Worm (Caenorhabditis elegans) whole organism, early embryonic: Measurements from ENCODE around the gene gana-1.

Experiments used
- aly-1 ChIP-seq: sonication (generic microtip); optimal IDR thresholded peaks from 2 replicates; lab custom pipeline; 2016; ENCODE audit warnings: missing genetic modification characterization, missing compliant biosample characterization
- ama-1 ChIP-seq: fragments of 150-350 bp; optimal IDR thresholded peaks from 2 replicates; lab custom pipeline; 2014
- ets-7 ChIP-seq: sonication (generic microtip); optimal IDR thresholded peaks from 2 replicates; lab custom pipeline; 2016; ENCODE audit warnings: missing genotype, missing genetic modification characterization, missing compliant biosample characterization
- flt-1 ChIP-seq: fragments of 200-800 bp; sonication (Bioruptor generic); IDR thresholded peaks from 2 replicates; pipeline ENCODE4 v1.3.6; 2022; ENCODE audit warnings: missing genetic modification characterization, missing compliant biosample characterization
- pes-1 ChIP-seq: fragments of 200-800 bp; sonication (Bioruptor generic); IDR thresholded peaks from 2 replicates; pipeline ENCODE4 v1.3.6; 2022; ENCODE audit warnings: missing genetic modification reagents, missing genetic modification characterization, missing compliant biosample characterization
- tra-4 ChIP-seq: sonication (generic microtip); optimal IDR thresholded peaks from 2 replicates; lab custom pipeline; 2017; ENCODE audit warnings: missing genetic modification characterization, missing compliant biosample characterization

ce11 chrV:12065859-12066258 lies 21.2 kb upstream of the gana-1 start:
- no peak for TF ChIP-seq aly-1 (tag; lab: Kevin White, UChicago)
- no peak for TF ChIP-seq pes-1 (GFP tag; lab: Robert Waterston, UW)
- no peak for TF ChIP-seq tra-4 (tag; lab: Kevin White, UChicago)
- no peak for TF ChIP-seq ama-1
- TF ChIP-seq flt-1: no peak
- no peak for TF ChIP-seq ets-7 (tag; lab: Kevin White, UChicago)
